Fruit fly (Drosophila melanogaster): ENCODE data around the gene CG14787.

The CG14787 gene

DNA sequence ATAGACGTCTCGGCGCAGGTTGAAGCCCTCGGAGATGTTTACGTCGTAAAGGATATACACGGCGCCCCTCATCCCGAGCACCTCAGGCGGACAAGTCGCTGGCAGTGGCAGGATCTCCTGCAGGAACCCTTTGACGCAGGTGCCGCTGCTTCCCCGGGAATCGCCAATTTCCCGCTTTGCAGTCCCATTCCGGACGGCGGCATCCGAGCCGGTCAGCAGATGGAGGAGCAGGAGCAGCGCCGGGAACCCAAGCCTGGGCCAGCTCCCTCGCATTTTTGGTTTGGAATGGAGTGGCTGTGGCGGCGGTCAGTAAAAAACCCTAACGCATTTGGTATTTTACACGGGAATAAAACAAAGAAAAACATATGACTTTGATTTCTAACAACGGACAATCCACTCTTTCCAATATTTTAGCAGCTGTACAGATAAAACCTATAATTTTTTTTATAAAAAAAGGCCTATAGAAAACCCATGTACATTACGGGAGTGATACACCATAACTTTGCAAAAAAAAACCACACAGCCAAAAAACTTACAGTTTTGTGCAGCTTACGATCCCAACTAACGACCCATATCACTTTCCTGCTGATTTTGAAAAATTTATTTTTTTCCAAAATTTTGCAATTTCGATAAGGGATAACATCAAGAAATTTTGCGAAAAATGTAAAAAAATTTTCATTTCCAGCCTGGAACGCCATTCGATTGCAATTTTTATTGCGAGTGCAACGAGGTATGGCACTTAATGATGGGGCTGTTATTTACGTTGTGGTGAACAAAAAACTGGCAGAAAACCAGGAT lies 4.4 kb upstream of the CG14787 start, which contains the start of the genes O-fut2 and CG14777:
O-fut2 (minus strand) TSS at position 290 of the 798 bp plus-strand sequence.
CG14777 (plus strand) TSS at position 428 of the 798 bp plus-strand sequence.
- TF ChIP-seq CG34406 (GFP tag; optimal IDR thresholded peaks at IDR 0.05) = peak; percentile 54
- TF ChIP-seq Gug (GFP tag; IDR thresholded peaks at IDR 0.05) = peak; percentile 60; the same call in 1 of the 2 replicates
- TF ChIP-seq CG8319 (GFP tag; optimal IDR thresholded peaks at IDR 0.05) = no peak
- TF ChIP-seq fd59A (GFP tag; optimal IDR thresholded peaks at IDR 0.05) = peak; percentile 18
- TF ChIP-seq Met (GFP tag; optimal IDR thresholded peaks at IDR 0.05) = no peak
- TF ChIP-seq net (GFP tag; optimal IDR thresholded peaks at IDR 0.05) = no peak
- TF ChIP-seq CG11294 (GFP tag; IDR thresholded peaks at IDR 0.05) = peak; percentile 12; the same call in 1 of the 2 replicates
- TF ChIP-seq Hr38 (GFP tag; optimal IDR thresholded peaks at IDR 0.05) = no peak
- peak; percentile 75 for TF ChIP-seq CG15336 (GFP tag; IDR thresholded peaks at IDR 0.05)
- TF ChIP-seq CG6792 (GFP tag; optimal IDR thresholded peaks at IDR 0.05) = peak; percentile 54
- peak; percentile 13 for TF ChIP-seq Ets96B (tag; optimal IDR thresholded peaks at IDR 0.05)
- peak in 1 of 2 experiments; percentile 30 for TF ChIP-seq ss (GFP tag; optimal IDR thresholded peaks at IDR 0.05)
- peak; percentile 57 for TF ChIP-seq Eip75B (GFP tag; optimal IDR thresholded peaks at IDR 0.05)
- peak; percentile 51 for TF ChIP-seq lz (GFP tag; optimal IDR thresholded peaks at IDR 0.05)
- TF ChIP-seq Sox102F (GFP tag; optimal IDR thresholded peaks at IDR 0.05) = peak; percentile 63
- TF ChIP-seq fd85E (GFP tag; optimal IDR thresholded peaks at IDR 0.05) = no peak
- TF ChIP-seq CG11902 (GFP tag; optimal IDR thresholded peaks at IDR 0.05) = peak; percentile 35
- peak; percentile 81 for TF ChIP-seq pdm3 (GFP tag; optimal IDR thresholded peaks at IDR 0.05)
- TF ChIP-seq dsx (GFP tag; optimal IDR thresholded peaks at IDR 0.05; ENCODE audit: poor library complexity, severe bottlenecking) = no peak
- TF ChIP-seq CG3919 (GFP tag; optimal IDR thresholded peaks at IDR 0.05) = peak; percentile 53
- peak; percentile 72 for TF ChIP-seq acj6 (GFP tag; optimal IDR thresholded peaks at IDR 0.05)
- TF ChIP-seq cyc (GFP tag; optimal IDR thresholded peaks at IDR 0.05) = peak; percentile 47
- peak; percentile 78 for TF ChIP-seq Sox14 (GFP tag; optimal IDR thresholded peaks at IDR 0.05)
- peak; percentile 32 for TF ChIP-seq CG8632 (GFP tag; optimal IDR thresholded peaks at IDR 0.05)
- peak; percentile 13 for TF ChIP-seq CG11762 (GFP tag; optimal IDR thresholded peaks at IDR 0.05; ENCODE audit: insufficient read depth)
- TF ChIP-seq OdsH (GFP tag; optimal IDR thresholded peaks at IDR 0.05) = no peak
- peak; percentile 31 for TF ChIP-seq Lpt (GFP tag; optimal IDR thresholded peaks at IDR 0.05)
- peak; percentile 58 for TF ChIP-seq Smox (GFP tag; optimal IDR thresholded peaks at IDR 0.05)
- TF ChIP-seq salr (GFP tag; optimal IDR thresholded peaks at IDR 0.05) = no peak
- peak; percentile 60 for TF ChIP-seq achi (GFP tag; optimal IDR thresholded peaks at IDR 0.05)
- TF ChIP-seq svp (GFP tag) = peak; percentile 84
- peak; percentile 77 for TF ChIP-seq eg (GFP tag; IDR thresholded peaks at IDR 0.05)
- peak; percentile 69 for TF ChIP-seq CG6163 (GFP tag; IDR thresholded peaks at IDR 0.05)
- peak; percentile 67 for TF ChIP-seq Hr4 (GFP tag; optimal IDR thresholded peaks at IDR 0.05)
- TF ChIP-seq CG8119 (GFP tag; IDR thresholded peaks at IDR 0.05) = peak; percentile 69
- peak; percentile 32 for TF ChIP-seq CG3032 (tag; optimal IDR thresholded peaks at IDR 0.05)
- peak; percentile 80 for TF ChIP-seq CG32006 (GFP tag; optimal IDR thresholded peaks at IDR 0.05)
- TF ChIP-seq CG4318 (GFP tag; optimal IDR thresholded peaks at IDR 0.05) = no peak
- no peak for TF ChIP-seq CG16779 (tag; optimal IDR thresholded peaks at IDR 0.05)
- peak; percentile 59 for TF ChIP-seq CG31627 (GFP tag; optimal IDR thresholded peaks at IDR 0.05)
- no peak for TF ChIP-seq CG6276 (GFP tag; optimal IDR thresholded peaks at IDR 0.05)
- TF ChIP-seq spab (GFP tag; optimal IDR thresholded peaks at IDR 0.05) = no peak
- TF ChIP-seq esn (GFP tag; optimal IDR thresholded peaks at IDR 0.05) = peak; percentile 69
- no peak for TF ChIP-seq CG9139 (GFP tag; optimal IDR thresholded peaks at IDR 0.05)
- TF ChIP-seq CG6854 (GFP tag; optimal IDR thresholded peaks at IDR 0.05) = no peak
- TF ChIP-seq CG10669 (GFP tag; optimal IDR thresholded peaks at IDR 0.05) = no peak
- TF ChIP-seq CG6808 (GFP tag; optimal IDR thresholded peaks at IDR 0.05) = no peak
- TF ChIP-seq Sox15 (GFP tag; optimal IDR thresholded peaks at IDR 0.05) = peak; percentile 43
- TF ChIP-seq CG1621 (tag; optimal IDR thresholded peaks at IDR 0.05) = no peak
- no peak for TF ChIP-seq Eip93F (GFP tag; optimal IDR thresholded peaks at IDR 0.05)
